Fruit fly (Drosophila melanogaster) whole organism, prepupa: ENCODE results near the gene ND-MNLL.

Experiments used
- CG10669 ChIP-seq: fragments of 200-800 bp; sonication (Bioruptor generic); optimal IDR thresholded peaks from 3 replicates; lab custom pipeline; 2018; ENCODE audit warnings: missing biosample characterization, mild to moderate bottlenecking, missing genetic modification characterization, moderate library complexity
- CG11294 ChIP-seq: fragments of 200-800 bp; sonication (Bioruptor generic); IDR thresholded peaks from 2 replicates; pipeline ENCODE4 v1.3.6; 2022; ENCODE audit warnings: missing biosample characterization, missing genetic modification characterization
- CG11902 ChIP-seq: fragments of 200-800 bp; sonication (Bioruptor generic); optimal IDR thresholded peaks from 3 replicates; lab custom pipeline; 2016; ENCODE audit warnings: missing biosample characterization, missing genetic modification characterization
- CG15336 ChIP-seq: fragments of 200-800 bp; sonication (Bioruptor generic); IDR thresholded peaks from 2 replicates; pipeline ENCODE4 v1.3.6; 2022; ENCODE audit warnings: missing biosample characterization, missing genetic modification characterization
- CG16779 ChIP-seq: fragments of 200-800 bp; sonication (Bioruptor generic); optimal IDR thresholded peaks from 3 replicates; lab custom pipeline; 2017; ENCODE audit warnings: missing biosample characterization, mild to moderate bottlenecking, missing genetic modification characterization
- CG3032 ChIP-seq: fragments of 200-800 bp; optimal IDR thresholded peaks from 2 replicates; lab custom pipeline; 2019; ENCODE audit warnings: missing biosample characterization, mild to moderate bottlenecking, missing genetic modification characterization, moderate library complexity
- CG34406 ChIP-seq: fragments of 200-800 bp; sonication (Bioruptor generic); optimal IDR thresholded peaks from 3 replicates; lab custom pipeline; 2016; ENCODE audit warnings: missing biosample characterization, missing genetic modification characterization
- CG3919 ChIP-seq: fragments of 200-800 bp; sonication (Bioruptor generic); optimal IDR thresholded peaks from 3 replicates; lab custom pipeline; 2016; ENCODE audit warnings: missing biosample characterization, missing genetic modification characterization
- CG6808 ChIP-seq: fragments of 200-800 bp; sonication (Bioruptor generic); optimal IDR thresholded peaks from 3 replicates; lab custom pipeline; 2017; ENCODE audit warnings: missing biosample characterization, missing genetic modification characterization, mild to moderate bottlenecking, moderate library complexity, missing genetic modification reagents
- CG6854 ChIP-seq: fragments of 200-800 bp; sonication (Bioruptor generic); optimal IDR thresholded peaks from 2 replicates; lab custom pipeline; 2017; ENCODE audit warnings: missing biosample characterization, mild to moderate bottlenecking, missing genetic modification characterization
- CG7368 ChIP-seq: fragments of 200-800 bp; sonication (Bioruptor generic); optimal IDR thresholded peaks from 3 replicates; lab custom pipeline; 2016; ENCODE audit warnings: missing biosample characterization, missing genetic modification characterization
- CG8319 ChIP-seq: fragments of 200-800 bp; sonication (Bioruptor generic); optimal IDR thresholded peaks from 3 replicates; lab custom pipeline; 2016; ENCODE audit warnings: missing biosample characterization, missing genetic modification characterization
- CG9139 ChIP-seq: fragments of 200-800 bp; sonication (Bioruptor generic); optimal IDR thresholded peaks from 3 replicates; lab custom pipeline; 2017; ENCODE audit warnings: missing biosample characterization, mild to moderate bottlenecking, missing genetic modification characterization
- Eip78C ChIP-seq: fragments of 200-800 bp; sonication (Bioruptor generic); peaks from one replicate; lab custom pipeline; 2016; ENCODE audit warnings: missing biosample characterization, missing genetic modification characterization
- Eip93F ChIP-seq: fragments of 200-800 bp; sonication (Bioruptor generic); optimal IDR thresholded peaks from 2 replicates; lab custom pipeline; 2016; ENCODE audit warnings: missing biosample characterization, mild to moderate bottlenecking, missing genetic modification characterization
- Ets21C ChIP-seq: fragments of 200-800 bp; sonication (Bioruptor generic); optimal IDR thresholded peaks from 3 replicates; lab custom pipeline; 2016; ENCODE audit warnings: missing biosample characterization, missing genetic modification characterization
- Ets96B ChIP-seq: fragments of 200-800 bp; optimal IDR thresholded peaks from 2 replicates; lab custom pipeline; 2019; ENCODE audit warnings: missing biosample characterization, mild to moderate bottlenecking, missing genetic modification characterization, moderate library complexity
- Gug ChIP-seq: fragments of 200-800 bp; sonication (Bioruptor generic); IDR thresholded peaks from 2 replicates; pipeline ENCODE4 v1.3.6; 2022; ENCODE audit warnings: missing biosample characterization, missing genetic modification characterization
- Hr38 ChIP-seq: sonication (Bioruptor generic); optimal IDR thresholded peaks from 2 replicates; lab custom pipeline; 2016; ENCODE audit warnings: missing biosample characterization, missing genetic modification characterization
- Hr39 ChIP-seq: fragments of 200-800 bp; sonication (Bioruptor generic); optimal IDR thresholded peaks from 2 replicates; lab custom pipeline; 2016; ENCODE audit warnings: missing biosample characterization, missing genetic modification characterization
- Hr4 ChIP-seq: fragments of 200-800 bp; sonication (Bioruptor generic); optimal IDR thresholded peaks from 3 replicates; lab custom pipeline; 2016; ENCODE audit warnings: missing biosample characterization, missing genetic modification characterization
- Sox102F ChIP-seq: fragments of 200-800 bp; sonication (Bioruptor generic); optimal IDR thresholded peaks from 2 replicates; lab custom pipeline; 2016; ENCODE audit warnings: missing biosample characterization, mild to moderate bottlenecking, missing genetic modification characterization
- Sox15 ChIP-seq: fragments of 200-800 bp; sonication (Bioruptor generic); optimal IDR thresholded peaks from 3 replicates; lab custom pipeline; 2016; ENCODE audit warnings: missing biosample characterization, missing genetic modification characterization
- acj6 ChIP-seq: fragments of 200-800 bp; sonication (Bioruptor generic); optimal IDR thresholded peaks from 3 replicates; lab custom pipeline; 2016; ENCODE audit warnings: missing biosample characterization, missing genetic modification characterization
- dsx ChIP-seq: fragments of 200-800 bp; optimal IDR thresholded peaks from 3 replicates; lab custom pipeline; 2019; ENCODE audit warnings: missing biosample characterization, mild to moderate bottlenecking, missing genetic modification characterization, moderate library complexity; ENCODE audit not compliant: poor library complexity, severe bottlenecking
- esn ChIP-seq: fragments of 200-800 bp; sonication (Bioruptor generic); optimal IDR thresholded peaks from 2 replicates; lab custom pipeline; 2016; ENCODE audit warnings: missing biosample characterization, mild to moderate bottlenecking, missing genetic modification characterization, moderate library complexity
- fd59A ChIP-seq: fragments of 200-800 bp; sonication (Bioruptor generic); optimal IDR thresholded peaks from 2 replicates; lab custom pipeline; 2017; ENCODE audit warnings: missing biosample characterization, mild to moderate bottlenecking, missing genetic modification characterization, missing genetic modification reagents
- net ChIP-seq: fragments of 200-800 bp; sonication (Bioruptor generic); optimal IDR thresholded peaks from 3 replicates; lab custom pipeline; 2016; ENCODE audit warnings: missing biosample characterization, missing genetic modification characterization
- pdm3 ChIP-seq: fragments of 200-800 bp; sonication (Bioruptor generic); optimal IDR thresholded peaks from 3 replicates; lab custom pipeline; 2016; ENCODE audit warnings: missing biosample characterization, missing genetic modification characterization
- salr ChIP-seq, 2 experiments: fragments of 200-800 bp; sonication (Bioruptor generic); optimal IDR thresholded peaks; 3 replicates each; lab custom pipeline; 2016 to 2018; ENCODE audit warnings: missing biosample characterization in 2 of 2, missing genetic modification characterization in 2 of 2, mild to moderate bottlenecking in 1 of 2
- spab ChIP-seq: fragments of 200-800 bp; sonication (Bioruptor generic); optimal IDR thresholded peaks from 2 replicates; lab custom pipeline; 2017; ENCODE audit warnings: missing biosample characterization, mild to moderate bottlenecking, missing genetic modification characterization, missing genetic modification reagents
- vri ChIP-seq: fragments of 200-800 bp; sonication (Bioruptor generic); optimal IDR thresholded peaks from 3 replicates; lab custom pipeline; 2016; ENCODE audit warnings: missing biosample characterization, mild to moderate bottlenecking, missing genetic modification characterization

The ND-MNLL gene

dm6 chrX:7878736-7879135 is 14.9 kb downstream of the ND-MNLL start, which contains the start of gene Ir7d (continued):
- TF ChIP-seq CG6808 (GFP tag; lab: Kevin White, UChicago) = no peak

dm6 chrX:7874094-7874493 is 19.5 kb downstream of the ND-MNLL start, which contains the start of gene Ir7c:
Gene Ir7c, plus strand, starts transcription at chrX:7874394.
- no peak for TF ChIP-seq CG16779 (tag; lab: Kevin White, UChicago)
- no peak for TF ChIP-seq Gug (GFP tag; lab: Robert Waterston, UW)
- no peak for TF ChIP-seq spab (GFP tag; lab: Kevin White, UChicago)
- TF ChIP-seq Eip78C (GFP tag; lab: Kevin White, UChicago) = no peak
- TF ChIP-seq Hr39 (GFP tag; lab: Kevin White, UChicago) = no peak
- no peak for TF ChIP-seq CG3919 (GFP tag; lab: Kevin White, UChicago)
- no peak for TF ChIP-seq vri
- TF ChIP-seq Hr4 (GFP tag; lab: Kevin White, UChicago) = no peak

- TF ChIP-seq Sox102F (GFP tag; lab: Kevin White, UChicago) (no peak), CG15336 (GFP tag; lab: Robert Waterston, UW) (no peak), pdm3 (GFP tag; lab: Kevin White, UChicago) (no peak)
Observed at dm6 chrX:7873172-7873930, 20.2 kb downstream of the ND-MNLL start, which contains the start of gene dec. Gene dec, minus strand, starts transcription at chrX:7873222.

dm6 chrX:7866868-7867267 is 26.7 kb downstream of the ND-MNLL start, which contains the start of gene Ir7b:
Gene Ir7b, minus strand, starts transcription at chrX:7866968.
- TF ChIP-seq CG10669 (GFP tag; lab: Kevin White, UChicago) = no peak
- no peak for TF ChIP-seq CG3919 (GFP tag; lab: Kevin White, UChicago)
- no peak for TF ChIP-seq CG3032
- no peak for TF ChIP-seq esn (GFP tag; lab: Kevin White, UChicago)
- TF ChIP-seq CG16779 (tag; lab: Kevin White, UChicago) = no peak
- TF ChIP-seq Ets96B (tag; lab: Kevin White, UChicago) = no peak
- no peak for TF ChIP-seq salr (GFP tag; optimal IDR thresholded peaks at IDR 0.05; lab: Kevin White, UChicago)
- TF ChIP-seq CG8319 (GFP tag; lab: Kevin White, UChicago) = no peak
- TF ChIP-seq CG11902 = no peak
- no peak for TF ChIP-seq Eip93F (GFP tag; lab: Kevin White, UChicago)
- no peak for TF ChIP-seq fd59A
- TF ChIP-seq CG34406 (GFP tag; lab: Kevin White, UChicago) = no peak
- no peak for TF ChIP-seq CG9139 (GFP tag; lab: Kevin White, UChicago)
- TF ChIP-seq CG7368 = no peak
- TF ChIP-seq spab (GFP tag; lab: Kevin White, UChicago) = no peak
- no peak for TF ChIP-seq dsx
- no peak for TF ChIP-seq acj6 (GFP tag; lab: Kevin White, UChicago)
- no peak for TF ChIP-seq CG6854 (GFP tag; lab: Kevin White, UChicago)
- TF ChIP-seq Hr38 = no peak
- TF ChIP-seq net (GFP tag; lab: Kevin White, UChicago) = no peak

DNA sequence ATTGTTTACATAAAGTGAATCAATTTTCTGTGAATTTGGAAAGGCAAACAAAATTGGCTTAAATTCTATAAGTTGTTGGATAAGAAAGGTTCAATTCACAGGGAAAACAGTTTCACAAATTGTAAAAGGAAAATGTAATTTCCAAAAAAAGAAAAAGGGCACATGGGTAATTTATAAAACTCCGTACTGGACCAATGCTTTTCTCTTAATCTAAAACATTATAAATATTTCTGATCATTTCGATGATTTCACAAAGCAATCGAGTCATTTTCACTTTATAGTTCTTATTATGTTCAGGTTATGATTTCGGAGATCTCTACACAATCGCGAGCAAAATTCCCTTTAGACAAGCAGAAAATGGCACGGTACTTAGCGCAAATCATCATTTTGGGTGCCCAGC is 35.7 kb downstream of the ND-MNLL start, which contains the start of gene CG1409:
CG1409 (plus strand) TSS at position 301 of the 400 bp plus-strand sequence.
- no peak for TF ChIP-seq Ets21C (GFP tag; lab: Kevin White, UChicago)
- no peak for TF ChIP-seq CG15336 (GFP tag; lab: Robert Waterston, UW)
- no peak for TF ChIP-seq Hr38
- no peak for TF ChIP-seq CG11294 (GFP tag; lab: Robert Waterston, UW)
- no peak for TF ChIP-seq CG6808 (GFP tag; lab: Kevin White, UChicago)
- no peak for TF ChIP-seq Gug (GFP tag; lab: Robert Waterston, UW)
- TF ChIP-seq Sox15 = no peak
